Fruit fly (Drosophila melanogaster) whole organism, embryonic: ENCODE measurements around the gene cav.

Experiments used
- Atf6 ChIP-seq: fragments of 200-800 bp; sonication (Bioruptor generic); IDR thresholded peaks from 2 replicates; pipeline ENCODE4 v1.3.6; 2022; ENCODE audit warnings: missing biosample characterization, missing genetic modification characterization
- Awh ChIP-seq: fragments of 200-800 bp; sonication (Bioruptor generic); IDR thresholded peaks from 2 replicates; pipeline ENCODE4, ENCODE4 v1.3.6; 2022; ENCODE audit warnings: missing biosample characterization, missing genetic modification characterization
- B-H1 ChIP-seq: fragments of 200-800 bp; sonication (Bioruptor generic); IDR thresholded peaks from 3 replicates; pipeline ENCODE4 v1.3.6; 2022; ENCODE audit warnings: missing biosample characterization, missing genetic modification characterization
- Bdp1 ChIP-seq: fragments of 200-800 bp; sonication (Bioruptor generic); optimal IDR thresholded peaks from 3 replicates; lab custom pipeline; 2016; ENCODE audit warnings: missing biosample characterization, missing genetic modification characterization
- CG11723 ChIP-seq: fragments of 200-800 bp; sonication (Bioruptor generic); optimal IDR thresholded peaks from 2 replicates; lab custom pipeline; 2017; ENCODE audit warnings: missing biosample characterization, mild to moderate bottlenecking, missing genetic modification characterization
- CG13624 ChIP-seq: fragments of 200-800 bp; sonication (Bioruptor generic); optimal IDR thresholded peaks from 2 replicates; lab custom pipeline; 2016; ENCODE audit warnings: missing biosample characterization, missing genetic modification characterization
- CG13894 ChIP-seq: fragments of 200-800 bp; sonication (Bioruptor generic); optimal IDR thresholded peaks from 3 replicates; lab custom pipeline; 2018; ENCODE audit warnings: missing biosample characterization, mild to moderate bottlenecking, missing genetic modification characterization, moderate library complexity
- CG14667 ChIP-seq: fragments of 200-800 bp; sonication (Bioruptor generic); IDR thresholded peaks from 2 replicates; pipeline ENCODE4 v1.3.6; 2022; ENCODE audit warnings: missing biosample characterization, missing genetic modification characterization
- CG14710 ChIP-seq: fragments of 200-800 bp; sonication (Bioruptor generic); optimal IDR thresholded peaks from 3 replicates; lab custom pipeline; 2019; ENCODE audit warnings: missing biosample characterization, mild to moderate bottlenecking, missing genetic modification characterization, moderate library complexity
- CG17612 ChIP-seq: fragments of 200-800 bp; sonication (Bioruptor generic); IDR thresholded peaks from 2 replicates; pipeline ENCODE4 v1.3.6; 2022; ENCODE audit warnings: missing biosample characterization, missing genetic modification characterization
- CG1832 ChIP-seq: fragments of 200-800 bp; sonication (Bioruptor generic); optimal IDR thresholded peaks from 2 replicates; lab custom pipeline; 2017; ENCODE audit warnings: missing biosample characterization, mild to moderate bottlenecking, missing genetic modification characterization, inconsistent platforms
- CG31224 ChIP-seq: fragments of 200-800 bp; sonication (Bioruptor generic); IDR thresholded peaks from 2 replicates; pipeline ENCODE4 v1.3.6; 2022; ENCODE audit warnings: missing biosample characterization, missing genetic modification characterization
- CG3281 ChIP-seq: fragments of 200-800 bp; sonication (Bioruptor generic); optimal IDR thresholded peaks from 3 replicates; lab custom pipeline; 2017; ENCODE audit warnings: missing biosample characterization, mild to moderate bottlenecking, missing genetic modification characterization
- CG5245 ChIP-seq: fragments of 200-800 bp; sonication (Bioruptor generic); optimal IDR thresholded peaks from 3 replicates; lab custom pipeline; 2016; ENCODE audit warnings: missing biosample characterization, missing genetic modification characterization
- CG8290 ChIP-seq, 3 experiments: fragments of 200-800 bp; sonication (Bioruptor generic); optimal IDR thresholded peaks; 2 replicates each; lab custom pipeline; 2016 to 2019; ENCODE audit warnings: missing biosample characterization in 3 of 3, missing genetic modification characterization in 3 of 3, mild to moderate bottlenecking in 2 of 3, moderate library complexity in 1 of 3
- CG9727 ChIP-seq: fragments of 200-800 bp; sonication (Bioruptor generic); optimal IDR thresholded peaks from 3 replicates; lab custom pipeline; 2017; ENCODE audit warnings: missing biosample characterization, mild to moderate bottlenecking, missing genetic modification characterization
- D ChIP-seq, 2 experiments: fragments of 200-800 bp in 1 of 2; fragments of >200 bp in 1 of 2; sonication (Bioruptor generic) in 1 of 2; optimal IDR thresholded peaks; 2 replicates in 1 of 2; 3 replicates in 1 of 2; lab custom pipeline; 2017; ENCODE audit warnings: mild to moderate bottlenecking in 1 of 2, missing biosample characterization in 1 of 2, missing genetic modification characterization in 1 of 2, missing genetic modification reagents in 1 of 2
- Dfd ChIP-seq, 2 experiments: fragments of >200 bp; optimal IDR thresholded peaks; 2 replicates each; lab custom pipeline; 2017; ENCODE audit warnings: missing biosample characterization in 2 of 2, missing genetic modification characterization in 2 of 2
- Dll ChIP-seq: fragments of 200-800 bp; sonication (Bioruptor generic); IDR thresholded peaks from 4 replicates; pipeline ENCODE4 v1.3.6; 2022; ENCODE audit warnings: missing biosample characterization, missing genetic modification characterization; ENCODE audit not compliant: partially characterized antibody
- Gsc ChIP-seq: fragments of 200-800 bp; sonication (Bioruptor generic); IDR thresholded peaks from 2 replicates; pipeline ENCODE4 v1.3.6; 2022; ENCODE audit warnings: missing biosample characterization, missing genetic modification characterization
- H15 ChIP-seq: fragments of 200-800 bp; sonication (Bioruptor generic); IDR thresholded peaks from 3 replicates; pipeline ENCODE4 v1.3.6; 2022; ENCODE audit warnings: missing biosample characterization, missing genetic modification characterization
- HLH3B ChIP-seq: fragments of 200-800 bp; sonication (Bioruptor generic); IDR thresholded peaks from 2 replicates; pipeline ENCODE4 v1.3.6; 2022; ENCODE audit warnings: missing biosample characterization, missing genetic modification characterization
- Hand ChIP-seq: fragments of 200-800 bp; sonication (Bioruptor generic); optimal IDR thresholded peaks from 2 replicates; lab custom pipeline; 2017; ENCODE audit warnings: mild to moderate bottlenecking, missing biosample characterization, missing genetic modification reagents, missing genetic modification characterization
- MTF-1 ChIP-seq: fragments of 200-800 bp; sonication (Bioruptor generic); optimal IDR thresholded peaks from 2 replicates; lab custom pipeline; 2018; ENCODE audit warnings: missing biosample characterization, mild to moderate bottlenecking, missing genetic modification characterization, borderline replicate concordance
- Nf-YC ChIP-seq: fragments of 200-800 bp; optimal IDR thresholded peaks from 3 replicates; lab custom pipeline; 2019; ENCODE audit warnings: missing biosample characterization, mild to moderate bottlenecking, missing genetic modification characterization, moderate library complexity
- Sin3A ChIP-seq: fragments of >200 bp; optimal IDR thresholded peaks from 2 replicates; lab custom pipeline; 2018
- Sry-δ ChIP-seq: fragments of 200-800 bp; sonication (Bioruptor generic); optimal IDR thresholded peaks from 2 replicates; lab custom pipeline; 2016; ENCODE audit warnings: missing biosample characterization, missing genetic modification characterization
- Stat92E ChIP-seq, 3 experiments: fragments of >200 bp in 2 of 3; fragments of 200-800 bp in 1 of 3; sonication (Bioruptor generic) in 1 of 3; optimal IDR thresholded peaks; 2 replicates each; lab custom pipeline; 2017 to 2019; ENCODE audit warnings: missing biosample characterization in 3 of 3, missing genetic modification characterization in 3 of 3, mild to moderate bottlenecking in 1 of 3, moderate library complexity in 1 of 3
- Xbp1 ChIP-seq: fragments of 200-800 bp; sonication (Bioruptor generic); optimal IDR thresholded peaks from 3 replicates; lab custom pipeline; 2016; ENCODE audit warnings: missing biosample characterization, mild to moderate bottlenecking, missing genetic modification characterization
- br ChIP-seq: fragments of >200 bp; optimal IDR thresholded peaks from 2 replicates; lab custom pipeline; 2017
- dmrt99B ChIP-seq: fragments of 200-800 bp; sonication (Bioruptor generic); optimal IDR thresholded peaks from 2 replicates; lab custom pipeline; 2018; ENCODE audit warnings: missing biosample characterization, mild to moderate bottlenecking, missing genetic modification characterization, moderate library complexity
- gce ChIP-seq: fragments of 200-800 bp; sonication (Bioruptor generic); IDR thresholded peaks from 3 replicates; pipeline ENCODE4 v1.3.6; 2022; ENCODE audit warnings: missing biosample characterization, missing genetic modification characterization
- gem ChIP-seq: fragments of 200-800 bp; sonication (Bioruptor generic); optimal IDR thresholded peaks from 2 replicates; lab custom pipeline; 2019; ENCODE audit warnings: missing biosample characterization, mild to moderate bottlenecking, missing genetic modification characterization, moderate library complexity
- gfzf ChIP-seq: fragments of 200-800 bp; sonication (Bioruptor generic); optimal IDR thresholded peaks from 2 replicates; lab custom pipeline; 2016; ENCODE audit warnings: missing biosample characterization, mild to moderate bottlenecking, missing genetic modification characterization, moderate library complexity
- gsb-n ChIP-seq: fragments of 200-800 bp; sonication (Bioruptor generic); optimal IDR thresholded peaks from 3 replicates; lab custom pipeline; 2018; ENCODE audit warnings: missing biosample characterization, mild to moderate bottlenecking, missing genetic modification characterization
- h ChIP-seq: fragments of >200 bp; optimal IDR thresholded peaks from 2 replicates; lab custom pipeline; 2017
- hkb ChIP-seq, 2 experiments: fragments of 200-800 bp in 1 of 2; fragments of >200 bp in 1 of 2; sonication (Bioruptor generic) in 1 of 2; IDR thresholded peaks in 1 of 2; optimal IDR thresholded peaks in 1 of 2; 2 replicates each; pipeline versions ENCODE4 v1.3.6 to Lab custom; 2017 to 2022; ENCODE audit warnings: missing biosample characterization in 1 of 2, missing genetic modification characterization in 1 of 2
- nerfin-1 ChIP-seq: fragments of 200-800 bp; sonication (Bioruptor generic); optimal IDR thresholded peaks from 3 replicates; lab custom pipeline; 2019; ENCODE audit warnings: missing biosample characterization, mild to moderate bottlenecking, missing genetic modification characterization, moderate library complexity
- pnt ChIP-seq: fragments of 200-800 bp; sonication (Bioruptor generic); optimal IDR thresholded peaks from 3 replicates; lab custom pipeline; 2016; ENCODE audit warnings: missing biosample characterization, missing genetic modification characterization
- prd ChIP-seq, 3 experiments: fragments of >200 bp in 2 of 3; fragments of 200-800 bp in 1 of 3; sonication (Bioruptor generic) in 1 of 3; optimal IDR thresholded peaks in 2 of 3; IDR thresholded peaks in 1 of 3; 2 replicates in 2 of 3; 3 replicates in 1 of 3; pipeline versions ENCODE4 v1.3.6 to Lab custom; 2017 to 2022; ENCODE audit warnings: missing biosample characterization in 1 of 3, missing genetic modification characterization in 1 of 3
- rib ChIP-seq: fragments of 200-800 bp; sonication (Bioruptor generic); IDR thresholded peaks from 2 replicates; pipeline ENCODE4 v1.3.6; 2022; ENCODE audit warnings: missing biosample characterization, missing genetic modification characterization
- shn ChIP-seq: fragments of 200-800 bp; sonication (Bioruptor generic); optimal IDR thresholded peaks from 3 replicates; lab custom pipeline; 2016; ENCODE audit warnings: missing biosample characterization, missing genetic modification characterization
- stc ChIP-seq: fragments of 200-800 bp; sonication (Bioruptor generic); IDR thresholded peaks from 2 replicates; pipeline ENCODE4 v1.3.6; 2022; ENCODE audit warnings: missing biosample characterization, missing genetic modification characterization
- tup ChIP-seq: fragments of 200-800 bp; sonication (Bioruptor generic); optimal IDR thresholded peaks from 2 replicates; lab custom pipeline; 2016; ENCODE audit warnings: missing biosample characterization, mild to moderate bottlenecking, missing genetic modification characterization, moderate library complexity
- usp ChIP-seq: fragments of >200 bp; optimal IDR thresholded peaks from 2 replicates; lab custom pipeline; 2017; ENCODE audit warnings: missing biosample characterization, missing genetic modification characterization
- vvl ChIP-seq: fragments of 200-800 bp; sonication (Bioruptor generic); IDR thresholded peaks from 2 replicates; pipeline ENCODE4 v1.3.6; 2022; ENCODE audit warnings: missing biosample characterization, missing genetic modification characterization
- wdn ChIP-seq: fragments of 200-800 bp; sonication (Bioruptor generic); IDR thresholded peaks from 2 replicates; pipeline ENCODE4 v1.3.6; 2022; ENCODE audit warnings: missing biosample characterization, missing genetic modification characterization
- zen2 ChIP-seq: fragments of 200-800 bp; sonication (Bioruptor generic); IDR thresholded peaks from 3 replicates; pipeline ENCODE4 v1.3.6; 2022; ENCODE audit warnings: missing biosample characterization, missing genetic modification characterization; ENCODE audit not compliant: partially characterized antibody
- zfh1 ChIP-seq: fragments of 200-800 bp; sonication (Bioruptor generic); IDR thresholded peaks from 3 replicates; pipeline ENCODE4 v1.3.6; 2022; ENCODE audit warnings: missing biosample characterization, missing genetic modification characterization

cav gene

dm6 chr3R:24272775-24273290, 51.9 kb downstream of the cav start, which contains the start of gene Orct2 (continued):
- TF ChIP-seq Nf-YC: peak; percentile 60
- TF ChIP-seq Xbp1 (GFP tag; lab: Kevin White, UChicago): peak; percentile 69
- TF ChIP-seq CG17612: no peak
- 0 out of 3 replicates have a peak, but pooled peaks have one; percentile 43 for TF ChIP-seq gce (GFP tag; lab: Robert Waterston, UW)
- peak; percentile 2 for TF ChIP-seq shn (GFP tag; lab: Kevin White, UChicago)
- TF ChIP-seq H15 (GFP tag; lab: Robert Waterston, UW): no peak
- TF ChIP-seq rib (GFP tag; lab: Robert Waterston, UW): peak; percentile 76
- TF ChIP-seq Dll: peak; percentile 22; the same call in 2 of the 4 replicates
- TF ChIP-seq gsb-n (tag; lab: Kevin White, UChicago): peak; percentile 79
- no peak for TF ChIP-seq gfzf (GFP tag; lab: Kevin White, UChicago)
- peak; percentile 14 for TF ChIP-seq dmrt99B
- TF ChIP-seq CG31224 (GFP tag; lab: Robert Waterston, UW): no peak
- 0 out of 2 replicates have a peak, but pooled peaks have one; percentile 6 for TF ChIP-seq HLH3B (GFP tag; lab: Robert Waterston, UW)
- 0 out of 2 replicates have a peak, but pooled peaks have one; percentile 34 for TF ChIP-seq stc (GFP tag; lab: Robert Waterston, UW)
- peak; percentile 16 for TF ChIP-seq CG3281
- peak; percentile 73 for TF ChIP-seq D (optimal IDR thresholded peaks at IDR 0.05; lab: Kevin White, UChicago)
- TF ChIP-seq D (GFP tag; optimal IDR thresholded peaks at IDR 0.05; lab: Kevin White, UChicago): no peak
- no peak for TF ChIP-seq tup (GFP tag; lab: Kevin White, UChicago)
- TF ChIP-seq CG1832 (GFP tag; lab: Kevin White, UChicago): peak; percentile 72
- TF ChIP-seq prd (optimal IDR thresholded peaks at IDR 0.05; lab: Kevin White, UChicago): no peak
- peak; percentile 14; the same call in 1 of the 3 replicates for TF ChIP-seq prd (GFP tag; IDR thresholded peaks at IDR 0.05; lab: Robert Waterston, UW)
- TF ChIP-seq zen2: peak; percentile 31; the same call in 1 of the 3 replicates
- no peak for TF ChIP-seq CG11723 (GFP tag; lab: Kevin White, UChicago)
- peak; percentile 15 for TF ChIP-seq CG9727
- TF ChIP-seq pnt (GFP tag; lab: Kevin White, UChicago): no peak
- no peak for TF ChIP-seq Hand (GFP tag; lab: Kevin White, UChicago)
- TF ChIP-seq Dfd (GFP tag; optimal IDR thresholded peaks at IDR 0.05; lab: Kevin White, UChicago): no peak
- no peak for TF ChIP-seq CG14710 (tag; lab: Kevin White, UChicago)
- peak; percentile 23 for TF ChIP-seq CG13624 (GFP tag; lab: Kevin White, UChicago)
- TF ChIP-seq gem (tag; lab: Kevin White, UChicago): no peak
- TF ChIP-seq CG14667: no peak
- no peak for TF ChIP-seq Bdp1 (GFP tag; lab: Kevin White, UChicago)
- TF ChIP-seq hkb (optimal IDR thresholded peaks at IDR 0.05; lab: Kevin White, UChicago): no peak
- TF ChIP-seq hkb (GFP tag; IDR thresholded peaks at IDR 0.05; lab: Robert Waterston, UW): no peak
- TF ChIP-seq Sry-δ (GFP tag; lab: Kevin White, UChicago): no peak
- TF ChIP-seq MTF-1 (GFP tag; lab: Kevin White, UChicago): no peak
- TF ChIP-seq br (lab: Kevin White, UChicago): no peak
- no peak for TF ChIP-seq nerfin-1 (tag; lab: Kevin White, UChicago)
- TF ChIP-seq CG5245 (GFP tag; lab: Kevin White, UChicago): no peak
- no peak for TF ChIP-seq Sin3A
- TF ChIP-seq Stat92E (GFP tag; optimal IDR thresholded peaks at IDR 0.05; lab: Kevin White, UChicago): peak in 1 of 3 experiments; percentile 4
- no peak for TF ChIP-seq h
- no peak for TF ChIP-seq wdn (GFP tag; lab: Robert Waterston, UW)
- 0 out of 2 replicates have a peak, but pooled peaks have one; percentile 21 for TF ChIP-seq Atf6 (GFP tag; lab: Robert Waterston, UW)
- TF ChIP-seq zfh1 (GFP tag; lab: Robert Waterston, UW): peak; percentile 55; the same call in 2 of the 3 replicates
- no peak for TF ChIP-seq Awh (GFP tag; lab: Robert Waterston, UW)
- peak; percentile 98 for TF ChIP-seq CG13894 (tag; lab: Kevin White, UChicago)
- no peak for TF ChIP-seq B-H1 (GFP tag; lab: Robert Waterston, UW)
- TF ChIP-seq Gsc (GFP tag; lab: Robert Waterston, UW): no peak
- TF ChIP-seq CG8290 (GFP tag; optimal IDR thresholded peaks at IDR 0.05; lab: Kevin White, UChicago): no peak
- TF ChIP-seq CG8290 (tag; optimal IDR thresholded peaks at IDR 0.05; lab: Kevin White, UChicago): no peak
- no peak for TF ChIP-seq usp
- TF ChIP-seq vvl (GFP tag; lab: Robert Waterston, UW): no peak
